Worm (Caenorhabditis elegans) whole organism, L1 larva: Measurements from ENCODE around the gene sri-20.

Experiments
- C04F5.9 ChIP-seq: sonication (generic microtip); optimal IDR thresholded peaks from 2 replicates; lab custom pipeline; 2016; ENCODE audit warnings: missing genetic modification characterization, missing compliant biosample characterization
- aly-2 ChIP-seq: fragments of 150-350 bp; optimal IDR thresholded peaks from 2 replicates; lab custom pipeline; 2014; ENCODE audit warnings: missing biosample characterization, missing genetic modification characterization
- blmp-1 ChIP-seq: fragments of 150-350 bp; optimal IDR thresholded peaks from 2 replicates; lab custom pipeline; 2014; ENCODE audit warnings: missing biosample characterization, missing genetic modification characterization
- ceh-63 ChIP-seq: fragments of 200-800 bp; sonication (Bioruptor generic); optimal IDR thresholded peaks from 2 replicates; lab custom pipeline; 2018; ENCODE audit warnings: mild to moderate bottlenecking, missing genetic modification characterization, missing compliant biosample characterization
- ceh-88 ChIP-seq: fragments of 200-800 bp; sonication (Bioruptor generic); IDR thresholded peaks from 2 replicates; pipeline ENCODE4 v1.3.6; 2022; ENCODE audit warnings: missing genetic modification characterization, missing compliant biosample characterization
- ces-1 ChIP-seq: fragments of 150-350 bp; optimal IDR thresholded peaks from 2 replicates; lab custom pipeline; 2014; ENCODE audit warnings: missing biosample characterization, missing genetic modification reagents, missing genetic modification characterization
- dpl-1 ChIP-seq, 3 experiments: fragments of 150-350 bp in 2 of 3; sonication (generic microtip) in 1 of 3; optimal IDR thresholded peaks; 2 replicates each; lab custom pipeline; 2014 to 2017; ENCODE audit warnings: missing biosample characterization in 3 of 3, missing genetic modification characterization in 3 of 3, missing genetic modification reagents in 3 of 3
- egl-27 ChIP-seq, 2 experiments: fragments of 150-350 bp in 1 of 2; sonication (generic microtip); optimal IDR thresholded peaks; 3 replicates each; lab custom pipeline; 2017 to 2018; ENCODE audit warnings: missing biosample characterization in 2 of 2, missing genetic modification characterization in 2 of 2, missing genetic modification reagents in 2 of 2
- elt-2 ChIP-seq: sonication (generic microtip); optimal IDR thresholded peaks from 2 replicates; lab custom pipeline; 2016; ENCODE audit warnings: missing genetic modification characterization, mild to moderate bottlenecking, inconsistent platforms, missing compliant biosample characterization, missing genetic modification reagents
- elt-3 ChIP-seq, 6 experiments: fragments of 150-350 bp in 1 of 6; sonication (generic microtip); optimal IDR thresholded peaks; 2 replicates each; lab custom pipeline; 2017 to 2018; ENCODE audit warnings: missing biosample characterization in 6 of 6, missing genetic modification characterization in 6 of 6, inconsistent platforms in 1 of 6
- fkh-8 ChIP-seq: sonication (generic microtip); optimal IDR thresholded peaks from 2 replicates; lab custom pipeline; 2016; ENCODE audit warnings: mild to moderate bottlenecking, missing genetic modification characterization, missing compliant biosample characterization
- grh-1 ChIP-seq: fragments of 200-800 bp; sonication (Bioruptor generic); IDR thresholded peaks from 2 replicates; pipeline ENCODE4 v1.3.6; 2022; ENCODE audit warnings: missing genetic modification reagents, missing genetic modification characterization, missing compliant biosample characterization
- hlh-4 ChIP-seq: sonication (generic microtip); optimal IDR thresholded peaks from 2 replicates; lab custom pipeline; 2016; ENCODE audit warnings: mild to moderate bottlenecking, missing genetic modification characterization, missing compliant biosample characterization
- isw-1 ChIP-seq: fragments of 200-800 bp; sonication (Bioruptor generic); IDR thresholded peaks from 2 replicates; pipeline ENCODE4 v1.3.6; 2022; ENCODE audit warnings: missing genetic modification characterization, missing compliant biosample characterization
- jun-1 ChIP-seq: fragments of 150-350 bp; optimal IDR thresholded peaks from 2 replicates; lab custom pipeline; 2014; ENCODE audit warnings: missing biosample characterization, missing genetic modification reagents, missing genetic modification characterization
- lin-13 ChIP-seq: fragments of 150-350 bp; optimal IDR thresholded peaks from 2 replicates; lab custom pipeline; 2014; ENCODE audit warnings: missing biosample characterization, missing genetic modification reagents, missing genetic modification characterization
- lin-14 ChIP-seq: fragments of 200-800 bp; sonication (Bioruptor generic); optimal IDR thresholded peaks from 2 replicates; lab custom pipeline; 2018; ENCODE audit warnings: mild to moderate bottlenecking, missing genetic modification characterization, moderate library complexity, missing compliant biosample characterization
- lin-35 ChIP-seq, 2 experiments: fragments of 150-350 bp; optimal IDR thresholded peaks; 2 replicates each; lab custom pipeline; 2014; ENCODE audit warnings: missing biosample characterization in 2 of 2, missing genetic modification characterization in 2 of 2, missing genetic modification reagents in 2 of 2
- lir-3 ChIP-seq: sonication (generic microtip); optimal IDR thresholded peaks from 2 replicates; lab custom pipeline; 2016; ENCODE audit warnings: mild to moderate bottlenecking, missing genetic modification characterization, moderate library complexity, missing compliant biosample characterization; ENCODE audit not compliant: poor library complexity
- lsy-2 ChIP-seq, 2 experiments: fragments of 150-350 bp; optimal IDR thresholded peaks; 2 replicates each; lab custom pipeline; 2014; ENCODE audit warnings: missing biosample characterization in 2 of 2, missing genetic modification characterization in 2 of 2
- mab-9 ChIP-seq: fragments of 200-800 bp; sonication (Bioruptor generic); IDR thresholded peaks from 2 replicates; pipeline ENCODE4 v1.3.6; 2022; ENCODE audit warnings: missing genetic modification reagents, missing genetic modification characterization, missing compliant biosample characterization
- mep-1 ChIP-seq: fragments of 150-350 bp; optimal IDR thresholded peaks from 2 replicates; lab custom pipeline; 2014; ENCODE audit warnings: missing biosample characterization, missing genetic modification characterization
- nhr-11 ChIP-seq: fragments of 150-350 bp; optimal IDR thresholded peaks from 2 replicates; lab custom pipeline; 2014; ENCODE audit warnings: missing biosample characterization, missing genetic modification characterization
- nhr-20 ChIP-seq: sonication (generic microtip); optimal IDR thresholded peaks from 2 replicates; lab custom pipeline; 2016; ENCODE audit warnings: mild to moderate bottlenecking, missing genetic modification characterization, missing compliant biosample characterization
- nhr-76 ChIP-seq: sonication (generic microtip); optimal IDR thresholded peaks from 2 replicates; lab custom pipeline; 2017; ENCODE audit warnings: missing biosample characterization, missing genetic modification characterization
- nhr-77 ChIP-seq: fragments of 150-350 bp; optimal IDR thresholded peaks from 2 replicates; lab custom pipeline; 2014; ENCODE audit warnings: missing biosample characterization, missing genetic modification characterization
- nhr-85 ChIP-seq: sonication (generic microtip); peaks from one replicate; lab custom pipeline; 2016; ENCODE audit warnings: missing genetic modification characterization, inconsistent platforms, missing compliant biosample characterization
- pag-3 ChIP-seq: sonication (generic microtip); optimal IDR thresholded peaks from 2 replicates; lab custom pipeline; 2017; ENCODE audit warnings: missing genetic modification characterization, mild to moderate bottlenecking, missing compliant biosample characterization, antibody characterized with exemption, borderline replicate concordance; ENCODE audit not compliant: insufficient read depth
- pqm-1 ChIP-seq: sonication (generic microtip); optimal IDR thresholded peaks from 3 replicates; lab custom pipeline; 2017; ENCODE audit warnings: missing biosample characterization, missing genetic modification characterization
- rnt-1 ChIP-seq: sonication (generic microtip); optimal IDR thresholded peaks from 2 replicates; lab custom pipeline; 2016; ENCODE audit warnings: mild to moderate bottlenecking, missing genetic modification characterization, moderate library complexity, missing compliant biosample characterization
- snu-23 ChIP-seq: sonication (generic microtip); optimal IDR thresholded peaks from 2 replicates; lab custom pipeline; 2016; ENCODE audit warnings: missing genetic modification characterization, missing compliant biosample characterization
- sox-4 ChIP-seq: sonication (generic microtip); optimal IDR thresholded peaks from 2 replicates; lab custom pipeline; 2016; ENCODE audit warnings: missing genetic modification characterization, missing compliant biosample characterization
- tbx-2 ChIP-seq: sonication (generic microtip); optimal IDR thresholded peaks from 2 replicates; lab custom pipeline; 2016; ENCODE audit warnings: missing genetic modification characterization, missing compliant biosample characterization
- unc-62 ChIP-seq: fragments of 150-350 bp; optimal IDR thresholded peaks from 2 replicates; lab custom pipeline; 2014; ENCODE audit warnings: missing biosample characterization, missing genetic modification reagents, missing genetic modification characterization
- vab-15 ChIP-seq: sonication (generic microtip); optimal IDR thresholded peaks from 2 replicates; lab custom pipeline; 2017; ENCODE audit warnings: missing genotype, mild to moderate bottlenecking, missing genetic modification characterization, missing compliant biosample characterization
- zag-1 ChIP-seq: fragments of 150-350 bp; optimal IDR thresholded peaks from 2 replicates; lab custom pipeline; 2014; ENCODE audit warnings: missing biosample characterization, missing genetic modification characterization
- ztf-4 ChIP-seq: fragments of 150-350 bp; optimal IDR thresholded peaks from 2 replicates; lab custom pipeline; 2014; ENCODE audit warnings: missing biosample characterization, missing genetic modification characterization

The sri-20 gene

DNA sequence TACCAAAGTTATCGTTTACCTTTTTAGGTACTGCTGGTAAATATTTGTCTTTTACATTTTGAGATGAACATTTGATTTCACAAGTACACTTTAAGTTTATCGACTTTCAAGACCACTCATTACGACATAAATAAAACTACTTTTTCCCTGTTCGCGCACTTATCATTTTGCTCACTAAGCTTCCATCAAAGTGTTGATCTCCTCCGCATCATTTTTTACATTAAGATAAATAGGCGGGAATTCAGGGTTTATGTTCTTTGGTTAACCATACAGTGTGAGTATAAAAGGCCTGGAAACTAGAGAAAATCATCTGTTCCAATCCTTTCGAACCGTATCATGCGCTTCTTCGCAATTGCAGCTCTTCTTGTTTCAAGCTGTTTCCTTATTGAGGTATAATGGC lies 13.8 kb downstream of the sri-20 start, which contains the start of gene pqn-2:
Gene pqn-2 (plus strand): TSS at position 301 of the 400 bp plus-strand sequence.
- no peak for TF ChIP-seq lin-14 (GFP tag; lab: Kevin White, UChicago)
- no peak for TF ChIP-seq mab-9 (GFP tag; lab: Robert Waterston, UW)
- TF ChIP-seq ceh-88 (GFP tag; lab: Robert Waterston, UW), result no peak
- TF ChIP-seq nhr-76 (tag; lab: Kevin White, UChicago), result no peak
- no peak for TF ChIP-seq zag-1 (tag; lab: Kevin White, UChicago)
- no peak for TF ChIP-seq sox-4
- no peak for TF ChIP-seq snu-23 (GFP tag; lab: Kevin White, UChicago)
- no peak for TF ChIP-seq C04F5.9 (tag; lab: Kevin White, UChicago)
- no peak for TF ChIP-seq mep-1 (tag; lab: Kevin White, UChicago)
- TF ChIP-seq ceh-63 (GFP tag; lab: Kevin White, UChicago), result no peak
- no peak for TF ChIP-seq tbx-2 (tag; lab: Kevin White, UChicago)
- TF ChIP-seq nhr-77 (tag; lab: Kevin White, UChicago), result no peak
- TF ChIP-seq pag-3 (tag; lab: Kevin White, UChicago), result no peak
- TF ChIP-seq ztf-4 (tag; lab: Kevin White, UChicago), result no peak
- TF ChIP-seq jun-1, result no peak
- TF ChIP-seq lin-13, result no peak
- TF ChIP-seq hlh-4, result no peak
- TF ChIP-seq, all 84 proteins: peak for 0

DNA sequence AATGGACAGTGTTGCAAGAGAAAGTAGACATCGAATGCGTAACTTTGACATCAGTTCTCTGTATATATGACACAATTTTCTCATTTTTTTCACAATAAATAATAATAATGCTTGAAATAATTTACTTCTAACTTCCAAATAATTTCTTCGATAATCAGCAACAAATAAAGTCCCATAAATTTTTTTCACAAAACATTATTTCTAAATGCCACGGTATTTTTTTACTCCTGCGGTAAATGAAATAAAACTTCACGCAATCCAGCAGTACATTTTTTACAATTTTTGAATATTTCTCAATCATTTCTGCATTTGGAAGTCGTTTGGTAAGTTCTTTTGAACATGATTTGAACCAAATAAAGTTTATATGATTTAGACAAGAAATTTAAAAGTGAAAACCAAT lies 15.6 kb downstream of the sri-20 start, which contains the start of gene spe-10:
Gene spe-10 (plus strand): TSS at position 301 of the 400 bp plus-strand sequence.
- TF ChIP-seq pqm-1 (tag; lab: Kevin White, UChicago) (no peak), aly-2 (tag; lab: Kevin White, UChicago) (no peak), C04F5.9 (tag; lab: Kevin White, UChicago) (no peak), lin-35 (GFP tag; optimal IDR thresholded peaks at IDR 0.05; lab: Kevin White, UChicago) (no peak), tbx-2 (tag; lab: Kevin White, UChicago) (no peak), lir-3 (tag; lab: Kevin White, UChicago) (no peak), isw-1 (GFP tag; lab: Robert Waterston, UW) (no peak), nhr-11 (tag; lab: Kevin White, UChicago) (no peak)

DNA sequence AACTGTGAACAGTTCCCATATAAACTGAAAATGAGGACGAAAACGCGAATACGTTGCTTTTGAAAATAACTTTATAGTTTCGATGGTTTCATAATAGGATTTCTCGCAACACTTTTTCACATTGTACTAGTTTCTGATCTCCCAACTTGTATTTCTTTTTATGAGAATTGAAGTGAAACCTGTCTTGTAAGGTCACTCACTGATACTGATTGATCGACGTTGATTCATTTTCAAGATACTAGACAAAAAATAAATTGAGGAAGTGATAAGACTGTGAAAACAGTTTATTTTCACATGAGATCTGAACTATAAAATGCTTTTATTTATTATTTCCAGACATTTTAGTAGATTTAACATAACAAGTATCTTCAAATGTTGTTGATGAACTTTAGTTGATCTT lies 19.1 kb downstream of the sri-20 start:
- no peak for TF ChIP-seq dpl-1 (GFP tag; optimal IDR thresholded peaks at IDR 0.05; lab: Kevin White, UChicago)
- TF ChIP-seq lin-14 (GFP tag; lab: Kevin White, UChicago), result peak; percentile 57
- TF ChIP-seq lsy-2 (tag; optimal IDR thresholded peaks at IDR 0.05; lab: Kevin White, UChicago), result peak in 1 of 2 experiments; percentile 5
- TF ChIP-seq elt-2 (tag; lab: Kevin White, UChicago), result no peak
- peak; percentile 32; the same call in 1 of the 2 replicates for TF ChIP-seq grh-1 (GFP tag; lab: Robert Waterston, UW)
- TF ChIP-seq blmp-1 (tag; lab: Kevin White, UChicago), result peak; percentile 29
- TF ChIP-seq rnt-1 (tag; lab: Kevin White, UChicago), result no peak
- TF ChIP-seq elt-3 (tag; optimal IDR thresholded peaks at IDR 0.05; lab: Kevin White, UChicago), result peak; percentile 47 to 85 (median 66)
- peak; percentile 86 for TF ChIP-seq nhr-85 (tag; lab: Kevin White, UChicago)
- no peak for TF ChIP-seq egl-27 (tag; optimal IDR thresholded peaks at IDR 0.05; lab: Kevin White, UChicago)
- peak; percentile 35 for TF ChIP-seq nhr-20 (tag; lab: Kevin White, UChicago)
- no peak for TF ChIP-seq vab-15 (tag; lab: Kevin White, UChicago)
- no peak for TF ChIP-seq isw-1 (GFP tag; lab: Robert Waterston, UW)
- TF ChIP-seq, all 84 proteins: peak for 7

- TF ChIP-seq nhr-11 (tag; lab: Kevin White, UChicago) (no peak), nhr-85 (tag; lab: Kevin White, UChicago) (peak; percentile 61), unc-62 (GFP tag; lab: Kevin White, UChicago) (no peak), nhr-20 (tag; lab: Kevin White, UChicago) (no peak), fkh-8 (tag; lab: Kevin White, UChicago) (no peak), ces-1 (GFP tag; lab: Kevin White, UChicago) (no peak)
Measured at ce11 chrV:10388318-10388717, 20.0 kb downstream of the sri-20 start, which contains the start of gene AC3.5. TSS of gene AC3.5 (plus strand) at chrV:10388527.
